Fruit fly (Drosophila melanogaster) whole organism, prepupa: ENCODE results near the gene CG42759.

Experiments
- Blimp-1 ChIP-seq: fragments of 200-800 bp; sonication (Bioruptor generic); optimal IDR thresholded peaks from 3 replicates; lab custom pipeline; 2017; ENCODE audit warnings: missing biosample characterization, missing genetic modification characterization, mild to moderate bottlenecking, moderate library complexity, missing genetic modification reagents
- CG10631 ChIP-seq: fragments of 200-800 bp; sonication (Bioruptor generic); optimal IDR thresholded peaks from 2 replicates; lab custom pipeline; 2016; ENCODE audit warnings: missing biosample characterization, missing genetic modification characterization
- CG11294 ChIP-seq: fragments of 200-800 bp; sonication (Bioruptor generic); IDR thresholded peaks from 2 replicates; pipeline ENCODE4 v1.3.6; 2022; ENCODE audit warnings: missing biosample characterization, missing genetic modification characterization
- CG16779 ChIP-seq: fragments of 200-800 bp; sonication (Bioruptor generic); optimal IDR thresholded peaks from 3 replicates; lab custom pipeline; 2017; ENCODE audit warnings: missing biosample characterization, mild to moderate bottlenecking, missing genetic modification characterization
- CG31627 ChIP-seq: fragments of 200-800 bp; sonication (Bioruptor generic); optimal IDR thresholded peaks from 3 replicates; lab custom pipeline; 2016; ENCODE audit warnings: missing biosample characterization, missing genetic modification characterization
- CG32006 ChIP-seq: fragments of 200-800 bp; sonication (Bioruptor generic); optimal IDR thresholded peaks from 3 replicates; lab custom pipeline; 2017; ENCODE audit warnings: missing biosample characterization, mild to moderate bottlenecking, missing genetic modification characterization
- CG34406 ChIP-seq: fragments of 200-800 bp; sonication (Bioruptor generic); optimal IDR thresholded peaks from 3 replicates; lab custom pipeline; 2016; ENCODE audit warnings: missing biosample characterization, missing genetic modification characterization
- CG3919 ChIP-seq: fragments of 200-800 bp; sonication (Bioruptor generic); optimal IDR thresholded peaks from 3 replicates; lab custom pipeline; 2016; ENCODE audit warnings: missing biosample characterization, missing genetic modification characterization
- CG6163 ChIP-seq: fragments of 200-800 bp; sonication (Bioruptor generic); IDR thresholded peaks from 3 replicates; pipeline ENCODE4 v1.3.6; 2022; ENCODE audit warnings: missing biosample characterization, missing genetic modification characterization
- CG6792 ChIP-seq: fragments of 200-800 bp; sonication (Bioruptor generic); optimal IDR thresholded peaks from 3 replicates; lab custom pipeline; 2016; ENCODE audit warnings: missing biosample characterization, missing genetic modification characterization
- CG7368 ChIP-seq: fragments of 200-800 bp; sonication (Bioruptor generic); optimal IDR thresholded peaks from 3 replicates; lab custom pipeline; 2016; ENCODE audit warnings: missing biosample characterization, missing genetic modification characterization
- CG9139 ChIP-seq: fragments of 200-800 bp; sonication (Bioruptor generic); optimal IDR thresholded peaks from 3 replicates; lab custom pipeline; 2017; ENCODE audit warnings: missing biosample characterization, mild to moderate bottlenecking, missing genetic modification characterization
- Eip75B ChIP-seq: fragments of 200-800 bp; sonication (Bioruptor generic); optimal IDR thresholded peaks from 3 replicates; lab custom pipeline; 2016; ENCODE audit warnings: missing biosample characterization, missing genetic modification characterization
- Eip78C ChIP-seq: fragments of 200-800 bp; sonication (Bioruptor generic); peaks from one replicate; lab custom pipeline; 2016; ENCODE audit warnings: missing biosample characterization, missing genetic modification characterization
- Ets96B ChIP-seq: fragments of 200-800 bp; optimal IDR thresholded peaks from 2 replicates; lab custom pipeline; 2019; ENCODE audit warnings: missing biosample characterization, mild to moderate bottlenecking, missing genetic modification characterization, moderate library complexity
- Gug ChIP-seq: fragments of 200-800 bp; sonication (Bioruptor generic); IDR thresholded peaks from 2 replicates; pipeline ENCODE4 v1.3.6; 2022; ENCODE audit warnings: missing biosample characterization, missing genetic modification characterization
- Hr38 ChIP-seq: sonication (Bioruptor generic); optimal IDR thresholded peaks from 2 replicates; lab custom pipeline; 2016; ENCODE audit warnings: missing biosample characterization, missing genetic modification characterization
- Hr4 ChIP-seq: fragments of 200-800 bp; sonication (Bioruptor generic); optimal IDR thresholded peaks from 3 replicates; lab custom pipeline; 2016; ENCODE audit warnings: missing biosample characterization, missing genetic modification characterization
- Lpt ChIP-seq: fragments of 200-800 bp; sonication (Bioruptor generic); optimal IDR thresholded peaks from 3 replicates; lab custom pipeline; 2016; ENCODE audit warnings: missing biosample characterization, missing genetic modification characterization
- Met ChIP-seq: fragments of 200-800 bp; sonication (Bioruptor generic); optimal IDR thresholded peaks from 3 replicates; lab custom pipeline; 2016; ENCODE audit warnings: missing biosample characterization, missing genetic modification characterization
- OdsH ChIP-seq: fragments of 200-800 bp; sonication (Bioruptor generic); optimal IDR thresholded peaks from 3 replicates; lab custom pipeline; 2016; ENCODE audit warnings: missing biosample characterization, missing genetic modification characterization
- Sox102F ChIP-seq: fragments of 200-800 bp; sonication (Bioruptor generic); optimal IDR thresholded peaks from 2 replicates; lab custom pipeline; 2016; ENCODE audit warnings: missing biosample characterization, mild to moderate bottlenecking, missing genetic modification characterization
- Sox14 ChIP-seq: fragments of 200-800 bp; sonication (Bioruptor generic); optimal IDR thresholded peaks from 3 replicates; lab custom pipeline; 2016; ENCODE audit warnings: missing biosample characterization, missing genetic modification characterization
- Sox15 ChIP-seq: fragments of 200-800 bp; sonication (Bioruptor generic); optimal IDR thresholded peaks from 3 replicates; lab custom pipeline; 2016; ENCODE audit warnings: missing biosample characterization, missing genetic modification characterization
- achi ChIP-seq: fragments of 200-800 bp; sonication (Bioruptor generic); optimal IDR thresholded peaks from 3 replicates; lab custom pipeline; 2016; ENCODE audit warnings: missing biosample characterization, missing genetic modification characterization
- cyc ChIP-seq: fragments of 200-800 bp; sonication (Bioruptor generic); optimal IDR thresholded peaks from 3 replicates; lab custom pipeline; 2016; ENCODE audit warnings: missing biosample characterization, missing genetic modification characterization
- dac ChIP-seq: fragments of 200-800 bp; sonication (Bioruptor generic); optimal IDR thresholded peaks from 2 replicates; lab custom pipeline; 2017; ENCODE audit warnings: missing biosample characterization, mild to moderate bottlenecking, missing genetic modification characterization
- dsx ChIP-seq: fragments of 200-800 bp; optimal IDR thresholded peaks from 3 replicates; lab custom pipeline; 2019; ENCODE audit warnings: missing biosample characterization, mild to moderate bottlenecking, missing genetic modification characterization, moderate library complexity; ENCODE audit not compliant: poor library complexity, severe bottlenecking
- eg ChIP-seq: fragments of 200-800 bp; sonication (Bioruptor generic); IDR thresholded peaks from 3 replicates; pipeline ENCODE4 v1.3.6; 2022; ENCODE audit warnings: missing biosample characterization, missing genetic modification characterization
- esn ChIP-seq: fragments of 200-800 bp; sonication (Bioruptor generic); optimal IDR thresholded peaks from 2 replicates; lab custom pipeline; 2016; ENCODE audit warnings: missing biosample characterization, mild to moderate bottlenecking, missing genetic modification characterization, moderate library complexity
- fd59A ChIP-seq: fragments of 200-800 bp; sonication (Bioruptor generic); optimal IDR thresholded peaks from 2 replicates; lab custom pipeline; 2017; ENCODE audit warnings: missing biosample characterization, mild to moderate bottlenecking, missing genetic modification characterization, missing genetic modification reagents
- fd85E ChIP-seq: fragments of 200-800 bp; sonication (Bioruptor generic); optimal IDR thresholded peaks from 3 replicates; lab custom pipeline; 2016; ENCODE audit warnings: missing biosample characterization, missing genetic modification characterization
- fkh ChIP-seq: fragments of 200-800 bp; sonication (Bioruptor generic); optimal IDR thresholded peaks from 3 replicates; lab custom pipeline; 2017; ENCODE audit warnings: missing biosample characterization, mild to moderate bottlenecking, missing genetic modification characterization, moderate library complexity
- lz ChIP-seq: fragments of 200-800 bp; sonication (Bioruptor generic); optimal IDR thresholded peaks from 3 replicates; lab custom pipeline; 2016; ENCODE audit warnings: missing biosample characterization, missing genetic modification characterization
- pdm3 ChIP-seq: fragments of 200-800 bp; sonication (Bioruptor generic); optimal IDR thresholded peaks from 3 replicates; lab custom pipeline; 2016; ENCODE audit warnings: missing biosample characterization, missing genetic modification characterization
- ss ChIP-seq, 2 experiments: fragments of 200-800 bp; sonication (Bioruptor generic); optimal IDR thresholded peaks; 2 replicates in 1 of 2; 3 replicates in 1 of 2; lab custom pipeline; 2017 to 2018; ENCODE audit warnings: mild to moderate bottlenecking in 2 of 2, missing biosample characterization in 2 of 2, missing genetic modification characterization in 2 of 2, moderate library complexity in 1 of 2
- svp ChIP-seq: fragments of 200-800 bp; sonication (Bioruptor generic); peaks from one replicate; lab custom pipeline; 2016; ENCODE audit warnings: missing biosample characterization, missing genetic modification characterization
- topi ChIP-seq: fragments of 200-800 bp; sonication (Bioruptor generic); optimal IDR thresholded peaks from 3 replicates; lab custom pipeline; 2016; ENCODE audit warnings: missing biosample characterization, missing genetic modification characterization
- vri ChIP-seq: fragments of 200-800 bp; sonication (Bioruptor generic); optimal IDR thresholded peaks from 3 replicates; lab custom pipeline; 2016; ENCODE audit warnings: missing biosample characterization, mild to moderate bottlenecking, missing genetic modification characterization

CG42759 gene

dm6 chr3R:10133419-10134340 is 9.2 kb upstream of the CG42759 start (continued):
- TF ChIP-seq Ets96B (tag; lab: Kevin White, UChicago) (no peak), CG6163 (peak; percentile 35; the same call in 2 of the 3 replicates), CG7368 (no peak), Sox14 (peak; percentile 56), CG10631 (GFP tag; lab: Kevin White, UChicago) (no peak), Gug (GFP tag; lab: Robert Waterston, UW) (no peak), fd85E (GFP tag; lab: Kevin White, UChicago) (peak; percentile 29), fkh (GFP tag; lab: Kevin White, UChicago) (no peak), Sox102F (GFP tag; lab: Kevin White, UChicago) (no peak), lz (GFP tag; lab: Kevin White, UChicago) (no peak), CG9139 (GFP tag; lab: Kevin White, UChicago) (peak; percentile 3), Hr38 (GFP tag; lab: Kevin White, UChicago) (no peak), vri (GFP tag; lab: Kevin White, UChicago) (peak; percentile 80), fd59A (GFP tag; lab: Kevin White, UChicago) (no peak), CG32006 (GFP tag; lab: Kevin White, UChicago) (no peak), Blimp-1 (GFP tag; lab: Kevin White, UChicago) (no peak), Lpt (GFP tag; lab: Kevin White, UChicago) (no peak), CG11294 (GFP tag; lab: Robert Waterston, UW) (no peak)

dm6 chr3R:10134341-10134668 is 8.6 kb upstream of the CG42759 start:
- TF ChIP-seq Sox14 (peak; percentile 22), Sox15 (GFP tag; lab: Kevin White, UChicago) (no peak), CG31627 (peak; percentile 55), OdsH (GFP tag; lab: Kevin White, UChicago) (peak; percentile 19), svp (GFP tag; lab: Kevin White, UChicago) (no peak), CG34406 (GFP tag; lab: Kevin White, UChicago) (no peak), achi (GFP tag; lab: Kevin White, UChicago) (peak; percentile 33), fd85E (GFP tag; lab: Kevin White, UChicago) (no peak), ss (GFP tag; optimal IDR thresholded peaks at IDR 0.05; lab: Kevin White, UChicago) (no peak), topi (GFP tag; lab: Kevin White, UChicago) (peak; percentile 43), lz (GFP tag; lab: Kevin White, UChicago) (peak; percentile 50), eg (GFP tag; lab: Robert Waterston, UW) (peak; percentile 23; the same call in 1 of the 3 replicates), Eip75B (peak; percentile 29), cyc (peak; percentile 53), CG11294 (GFP tag; lab: Robert Waterston, UW) (no peak), pdm3 (peak; percentile 21), Hr4 (GFP tag; lab: Kevin White, UChicago) (no peak), CG6163 (peak; percentile 61), Eip78C (GFP tag; lab: Kevin White, UChicago) (peak; percentile 47), Lpt (GFP tag; lab: Kevin White, UChicago) (no peak), CG3919 (GFP tag; lab: Kevin White, UChicago) (peak; percentile 74), CG16779 (tag; lab: Kevin White, UChicago) (no peak), Met (GFP tag; lab: Kevin White, UChicago) (peak; percentile 33), dsx (peak; percentile 41), CG6792 (peak; percentile 31), vri (GFP tag; lab: Kevin White, UChicago) (peak; percentile 25), esn (GFP tag; lab: Kevin White, UChicago) (peak; percentile 65), dac (no peak)
- TF ChIP-seq, all 60 proteins: peak for 18
